Worm (Caenorhabditis elegans): ENCODE measurements around the gene C17B7.15.

- TF ChIP-seq fkh-2 (tag; optimal IDR thresholded peaks at IDR 0.05) (no peak), lin-39 (tag; optimal IDR thresholded peaks at IDR 0.05) (no peak), nhr-237 (tag; optimal IDR thresholded peaks at IDR 0.05) (no peak), unc-62 (GFP tag; optimal IDR thresholded peaks at IDR 0.05) (no peak), skn-1 (tag; optimal IDR thresholded peaks at IDR 0.05) (no peak), fkh-10 (GFP tag; optimal IDR thresholded peaks at IDR 0.05) (no peak), elt-3 (tag; optimal IDR thresholded peaks at IDR 0.05) (no peak), mdl-1 (tag; optimal IDR thresholded peaks at IDR 0.05) (no peak)
Observed at ce11 chrV:3358267-3358666, 8.3 kb downstream of the C17B7.15 start, which contains the start of gene C04E12.5.

Data from whole organism, L3 larva.